Worm (Caenorhabditis elegans) whole organism, L2 larva: Measurements from ENCODE around the gene str-15.
A peak's percentile ranks its signal among the peaks of the same experiment; 100 is the strongest.

Source experiments
- C34F6.9 ChIP-seq: fragments of 150-350 bp; optimal IDR thresholded peaks from 2 replicates; lab custom pipeline; 2014; ENCODE audit warnings: missing biosample characterization, missing genetic modification characterization
- F13H6.1 ChIP-seq: sonication (generic microtip); optimal IDR thresholded peaks from 2 replicates; lab custom pipeline; 2016; ENCODE audit warnings: missing genetic modification characterization, missing compliant biosample characterization
- R02D3.7 ChIP-seq: fragments of 150-350 bp; optimal IDR thresholded peaks from 2 replicates; lab custom pipeline; 2014; ENCODE audit warnings: missing biosample characterization, missing genetic modification characterization
- Y55F3AM.14 ChIP-seq: fragments of 200-800 bp; sonication (Bioruptor generic); optimal IDR thresholded peaks from 2 replicates; lab custom pipeline; 2018; ENCODE audit warnings: mild to moderate bottlenecking, missing genetic modification characterization, missing compliant biosample characterization
- ZK546.5 ChIP-seq: sonication (generic microtip); optimal IDR thresholded peaks from 2 replicates; lab custom pipeline; 2017; ENCODE audit warnings: missing biosample characterization, missing genetic modification characterization
- alr-1 ChIP-seq: fragments of 150-350 bp; optimal IDR thresholded peaks from 2 replicates; lab custom pipeline; 2014; ENCODE audit warnings: missing biosample characterization, missing genetic modification characterization
- ama-1 ChIP-seq: fragments of 150-350 bp; optimal IDR thresholded peaks from 2 replicates; lab custom pipeline; 2018; ENCODE audit warnings: inconsistent platforms
- blmp-1 ChIP-seq: sonication (generic microtip); optimal IDR thresholded peaks from 2 replicates; lab custom pipeline; 2017; ENCODE audit warnings: missing genetic modification characterization, mild to moderate bottlenecking, missing compliant biosample characterization, antibody characterized with exemption, moderate library complexity; ENCODE audit not compliant: insufficient read depth
- ceh-16 ChIP-seq: fragments of 150-350 bp; optimal IDR thresholded peaks from 2 replicates; lab custom pipeline; 2014; ENCODE audit warnings: missing biosample characterization, missing genetic modification characterization
- ceh-82 ChIP-seq: fragments of 150-350 bp; optimal IDR thresholded peaks from 2 replicates; lab custom pipeline; 2014; ENCODE audit warnings: missing biosample characterization, missing genetic modification characterization
- crh-2 ChIP-seq: sonication (generic microtip); optimal IDR thresholded peaks from 2 replicates; lab custom pipeline; 2017; ENCODE audit warnings: missing biosample characterization, missing genetic modification characterization
- dmd-4 ChIP-seq: sonication (generic microtip); optimal IDR thresholded peaks from 2 replicates; lab custom pipeline; 2017; ENCODE audit warnings: missing biosample characterization, missing genetic modification characterization
- elt-1 ChIP-seq: fragments of 150-350 bp; optimal IDR thresholded peaks from 2 replicates; lab custom pipeline; 2014; ENCODE audit warnings: missing biosample characterization, missing genetic modification characterization
- elt-3 ChIP-seq: sonication (generic microtip); optimal IDR thresholded peaks from 2 replicates; lab custom pipeline; 2017; ENCODE audit warnings: missing biosample characterization, missing genetic modification characterization
- fos-1 ChIP-seq: fragments of 150-350 bp; optimal IDR thresholded peaks from 2 replicates; lab custom pipeline; 2014; ENCODE audit warnings: missing biosample characterization, missing genetic modification characterization
- gmeb-1 ChIP-seq: fragments of 150-350 bp; optimal IDR thresholded peaks from 2 replicates; lab custom pipeline; 2014; ENCODE audit warnings: missing biosample characterization, missing genetic modification characterization
- lin-13 ChIP-seq: fragments of 150-350 bp; optimal IDR thresholded peaks from 2 replicates; lab custom pipeline; 2014; ENCODE audit warnings: missing biosample characterization, missing genetic modification reagents, missing genetic modification characterization
- lin-39 ChIP-seq: fragments of 150-350 bp; optimal IDR thresholded peaks from 2 replicates; lab custom pipeline; 2014; ENCODE audit warnings: missing biosample characterization, missing genetic modification reagents, missing genetic modification characterization
- lsy-2 ChIP-seq, 2 experiments: fragments of 150-350 bp in 1 of 2; sonication (generic microtip) in 1 of 2; optimal IDR thresholded peaks; 2 replicates each; lab custom pipeline; 2014 to 2017; ENCODE audit warnings: missing biosample characterization in 2 of 2, missing genetic modification characterization in 2 of 2
- mab-5 ChIP-seq: fragments of 150-350 bp; optimal IDR thresholded peaks from 2 replicates; lab custom pipeline; 2014; ENCODE audit warnings: missing biosample characterization, missing genetic modification characterization
- mbf-1 ChIP-seq: sonication (generic microtip); optimal IDR thresholded peaks from 2 replicates; lab custom pipeline; 2017; ENCODE audit warnings: missing biosample characterization, missing genetic modification characterization
- nhr-10 ChIP-seq: sonication (generic microtip); optimal IDR thresholded peaks from 2 replicates; lab custom pipeline; 2017; ENCODE audit warnings: missing biosample characterization, missing genetic modification characterization
- nhr-11 ChIP-seq: fragments of 150-350 bp; optimal IDR thresholded peaks from 2 replicates; lab custom pipeline; 2014; ENCODE audit warnings: missing biosample characterization, missing genetic modification characterization
- nhr-129 ChIP-seq: fragments of 150-350 bp; optimal IDR thresholded peaks from 2 replicates; lab custom pipeline; 2014; ENCODE audit warnings: missing biosample characterization, missing genetic modification characterization
- nhr-25 ChIP-seq: fragments of 150-350 bp; sonication (generic microtip); optimal IDR thresholded peaks from 3 replicates; lab custom pipeline; 2014; ENCODE audit warnings: missing biosample characterization, missing genetic modification characterization
- nhr-6 ChIP-seq: fragments of 150-350 bp; optimal IDR thresholded peaks from 2 replicates; lab custom pipeline; 2014; ENCODE audit warnings: missing biosample characterization, missing genetic modification characterization
- nhr-77 ChIP-seq: fragments of 150-350 bp; optimal IDR thresholded peaks from 2 replicates; lab custom pipeline; 2014; ENCODE audit warnings: missing biosample characterization, missing genetic modification characterization
- sem-4 ChIP-seq: fragments of 150-350 bp; optimal IDR thresholded peaks from 2 replicates; lab custom pipeline; 2014; ENCODE audit warnings: missing biosample characterization, missing genetic modification reagents, missing genetic modification characterization
- sma-9 ChIP-seq, 2 experiments: fragments of 150-350 bp in 1 of 2; sonication (generic microtip) in 1 of 2; optimal IDR thresholded peaks; 2 replicates each; lab custom pipeline; 2014 to 2016; ENCODE audit warnings: missing genetic modification characterization in 2 of 2, mild to moderate bottlenecking in 1 of 2, missing biosample characterization in 1 of 2, missing compliant biosample characterization in 1 of 2, missing genetic modification reagents in 1 of 2, moderate library complexity in 1 of 2
- snpc-4 ChIP-seq: fragments of 150-350 bp; optimal IDR thresholded peaks from 2 replicates; lab custom pipeline; 2014; ENCODE audit warnings: missing biosample characterization, missing genetic modification characterization
- unc-55 ChIP-seq: fragments of 150-350 bp; sonication (generic microtip); optimal IDR thresholded peaks from 3 replicates; lab custom pipeline; 2014; ENCODE audit warnings: missing biosample characterization, missing genetic modification reagents, missing genetic modification characterization
- zag-1 ChIP-seq: fragments of 150-350 bp; optimal IDR thresholded peaks from 2 replicates; lab custom pipeline; 2014; ENCODE audit warnings: missing biosample characterization, missing genetic modification characterization
- ztf-11 ChIP-seq: sonication (generic microtip); optimal IDR thresholded peaks from 2 replicates; lab custom pipeline; 2017; ENCODE audit warnings: missing biosample characterization, missing genetic modification characterization

The str-15 gene

DNA sequence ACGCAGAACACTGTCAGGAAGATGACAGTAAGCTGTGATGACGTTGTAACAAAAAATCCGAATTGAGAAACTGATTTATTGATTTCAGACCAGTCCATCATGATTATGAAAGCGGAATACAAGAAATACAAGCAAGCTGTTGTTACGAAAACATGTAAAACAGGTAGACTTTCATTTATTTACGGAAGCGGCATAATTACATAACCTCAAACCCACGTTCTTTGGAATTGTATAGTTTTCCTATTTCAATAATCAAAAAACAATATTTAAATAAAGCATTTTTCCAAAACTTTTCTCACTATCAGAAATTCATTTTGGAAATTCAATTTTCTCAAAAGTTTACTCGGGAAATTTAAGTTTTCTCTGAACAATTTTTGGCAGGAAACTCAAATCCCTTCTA is at the start of gene str-15:
Gene str-15 (minus strand): TSS at position 101 of the 400 bp plus-strand sequence.
- TF ChIP-seq ZK546.5 (tag; lab: Kevin White, UChicago): no peak
- no peak for TF ChIP-seq zag-1 (tag; lab: Kevin White, UChicago)
- no peak for TF ChIP-seq mab-5 (tag; lab: Kevin White, UChicago)
- no peak for TF ChIP-seq elt-1 (tag; lab: Kevin White, UChicago)
- TF ChIP-seq snpc-4 (tag; lab: Kevin White, UChicago): no peak
- no peak for TF ChIP-seq blmp-1 (tag; lab: Kevin White, UChicago)
- no peak for TF ChIP-seq F13H6.1 (tag; lab: Kevin White, UChicago)
- no peak for TF ChIP-seq nhr-129 (tag; lab: Kevin White, UChicago)
- TF ChIP-seq fos-1 (tag; lab: Kevin White, UChicago): no peak

DNA sequence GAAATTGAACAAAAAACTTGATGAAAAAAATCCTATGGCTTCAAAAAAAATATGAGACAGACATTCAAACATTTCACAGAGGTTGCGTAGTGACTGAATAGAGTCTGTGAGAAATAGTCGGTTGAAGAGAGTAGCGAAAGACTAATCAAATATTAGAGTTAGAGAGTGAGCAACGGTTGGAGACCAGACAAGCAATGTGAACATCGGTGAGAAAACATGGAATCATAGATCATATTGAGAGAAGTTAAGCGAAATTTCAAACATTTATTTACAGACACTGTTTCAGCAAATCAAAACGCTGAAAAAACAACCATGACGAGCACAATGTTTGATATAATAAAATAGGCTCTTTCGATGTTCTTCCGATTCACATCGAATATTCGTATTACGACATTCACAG is 48.0 kb upstream of the str-15 start:
- TF ChIP-seq lin-39 (tag; lab: Kevin White, UChicago) (no peak), ZK546.5 (tag; lab: Kevin White, UChicago) (no peak), nhr-6 (tag; lab: Kevin White, UChicago) (no peak), ceh-16 (tag; lab: Kevin White, UChicago) (no peak), sma-9 (GFP tag; optimal IDR thresholded peaks at IDR 0.05; lab: Kevin White, UChicago) (peak; percentile 25), sma-9 (tag; optimal IDR thresholded peaks at IDR 0.05; lab: Kevin White, UChicago) (no peak)

DNA sequence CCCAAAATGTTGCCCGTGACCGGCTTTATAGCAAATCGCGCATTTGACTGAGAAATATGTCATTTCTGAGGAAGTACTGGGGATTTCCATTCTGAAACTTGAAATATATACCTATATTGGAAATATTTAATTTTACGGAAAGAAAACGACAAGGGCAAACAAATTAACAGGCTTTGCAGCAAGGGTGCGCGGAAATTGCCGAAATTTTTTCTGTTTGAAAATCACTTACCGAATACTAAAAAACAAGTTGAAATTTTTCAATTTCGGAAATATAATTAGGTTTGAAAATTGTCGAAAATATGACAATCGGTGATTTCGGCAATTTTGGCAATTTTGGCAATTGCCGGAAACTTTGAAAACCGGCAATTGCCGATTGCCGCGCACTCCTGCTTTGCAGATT is 47.2 kb upstream of the str-15 start, which contains the start of gene nhr-54:
Gene nhr-54 (minus strand): TSS at position 101 of the 400 bp plus-strand sequence.
- TF ChIP-seq ama-1 (lab: Kevin White, UChicago): no peak
- TF ChIP-seq Y55F3AM.14 (GFP tag; lab: Kevin White, UChicago): no peak
- TF ChIP-seq unc-55 (GFP tag; lab: Kevin White, UChicago): no peak
- TF ChIP-seq mbf-1 (tag; lab: Kevin White, UChicago): no peak
- TF ChIP-seq lsy-2 (tag; optimal IDR thresholded peaks at IDR 0.05; lab: Kevin White, UChicago): no peak
- no peak for TF ChIP-seq ceh-82 (tag; lab: Kevin White, UChicago)
- no peak for TF ChIP-seq ZK546.5 (tag; lab: Kevin White, UChicago)
- TF ChIP-seq F13H6.1 (tag; lab: Kevin White, UChicago): no peak
- TF ChIP-seq crh-2 (tag; lab: Kevin White, UChicago): no peak
- no peak for TF ChIP-seq lin-13
- TF ChIP-seq dmd-4 (tag; lab: Kevin White, UChicago): no peak
- no peak for TF ChIP-seq nhr-25 (tag; lab: Kevin White, UChicago)
- TF ChIP-seq nhr-10 (tag; lab: Kevin White, UChicago): no peak
- TF ChIP-seq nhr-77: no peak
- TF ChIP-seq R02D3.7 (tag; lab: Kevin White, UChicago): no peak
- TF ChIP-seq elt-3: no peak
- TF ChIP-seq ceh-16 (tag; lab: Kevin White, UChicago): no peak
- no peak for TF ChIP-seq ztf-11

DNA sequence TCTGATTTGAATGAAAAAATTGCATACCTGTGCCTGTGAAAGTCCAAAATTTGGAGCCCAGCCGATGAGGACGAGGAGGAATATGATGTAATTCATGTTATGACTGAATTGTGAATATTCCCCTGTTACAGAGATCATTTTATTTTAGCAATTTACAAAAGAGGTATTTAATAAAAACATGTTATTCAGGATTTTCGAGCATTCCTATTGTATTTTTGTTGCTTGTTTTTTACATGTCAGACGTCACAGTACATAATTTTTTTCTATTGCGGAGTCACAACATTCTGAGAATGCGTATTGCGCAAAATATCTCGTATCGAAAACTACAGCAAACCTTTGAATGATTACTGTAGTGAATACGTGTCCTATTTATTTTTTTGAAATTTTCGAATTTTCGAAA is 44.5 kb upstream of the str-15 start, which contains the start of gene F36D3.14:
Gene F36D3.14 (minus strand): TSS at position 101 of the 400 bp plus-strand sequence.
- no peak for TF ChIP-seq mbf-1 (tag; lab: Kevin White, UChicago)
- TF ChIP-seq F13H6.1 (tag; lab: Kevin White, UChicago): no peak
- no peak for TF ChIP-seq alr-1 (tag; lab: Kevin White, UChicago)
- TF ChIP-seq nhr-129 (tag; lab: Kevin White, UChicago): no peak

DNA sequence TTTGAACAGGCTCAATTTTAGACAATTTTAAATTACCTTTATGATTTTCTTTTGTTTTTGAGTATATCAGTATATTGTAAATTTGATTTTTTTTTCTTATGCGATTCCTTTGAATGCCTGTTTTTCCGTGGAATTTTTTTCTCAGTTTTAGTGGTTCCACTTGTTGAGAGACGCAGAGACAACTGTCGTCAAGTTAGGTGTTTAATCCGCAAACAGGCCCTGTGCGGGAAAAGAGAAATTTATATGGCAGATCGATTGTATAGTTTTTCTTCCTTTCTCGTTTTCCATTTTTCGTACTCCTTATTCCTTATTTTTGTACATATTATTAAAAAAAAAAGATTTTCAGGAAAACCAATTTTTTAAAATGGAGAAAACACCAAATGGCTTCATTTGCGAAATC is 40.4 kb upstream of the str-15 start, which contains the start of gene F36D3.1:
Gene F36D3.1 (plus strand): TSS at position 347 of the 400 bp plus-strand sequence.
- TF ChIP-seq nhr-11 (no peak), lsy-2 (tag; optimal IDR thresholded peaks at IDR 0.05; lab: Kevin White, UChicago) (peak; percentile 29 to 73), zag-1 (tag; lab: Kevin White, UChicago) (no peak), lin-13 (peak; percentile 56), gmeb-1 (tag; lab: Kevin White, UChicago) (peak; percentile 80), nhr-129 (tag; lab: Kevin White, UChicago) (peak; percentile 53), crh-2 (tag; lab: Kevin White, UChicago) (peak; percentile 34), lin-39 (tag; lab: Kevin White, UChicago) (no peak), sem-4 (tag; lab: Kevin White, UChicago) (peak; percentile 23), unc-55 (GFP tag; lab: Kevin White, UChicago) (peak; percentile 65), C34F6.9 (tag; lab: Kevin White, UChicago) (peak; percentile 43), snpc-4 (tag; lab: Kevin White, UChicago) (peak; percentile 67), fos-1 (tag; lab: Kevin White, UChicago) (peak; percentile 15)
